Worm (Caenorhabditis elegans) whole organism, mixed stage, embryonic: ENCODE measurements around the gene tyr-6.

Experiments used
- bed-3 ChIP-seq: fragments of 200-800 bp; sonication (Bioruptor generic); optimal IDR thresholded peaks from 3 replicates; lab custom pipeline; 2018; ENCODE audit warnings: mild to moderate bottlenecking, missing genetic modification characterization, moderate library complexity, missing compliant biosample characterization
- blmp-1 ChIP-seq: fragments of 150-350 bp; optimal IDR thresholded peaks from 2 replicates; lab custom pipeline; 2014; ENCODE audit warnings: missing biosample characterization, missing genetic modification characterization
- ceh-43 ChIP-seq: fragments of 200-800 bp; sonication (Bioruptor generic); optimal IDR thresholded peaks from 2 replicates; lab custom pipeline; 2018; ENCODE audit warnings: mild to moderate bottlenecking, missing genetic modification characterization, moderate library complexity, missing compliant biosample characterization
- elt-3 ChIP-seq: fragments of 150-350 bp; optimal IDR thresholded peaks from 2 replicates; lab custom pipeline; 2014; ENCODE audit warnings: missing biosample characterization, missing genetic modification characterization
- hlh-1 ChIP-seq: fragments of 150-350 bp; optimal IDR thresholded peaks from 2 replicates; lab custom pipeline; 2014; ENCODE audit warnings: missing biosample characterization, missing genetic modification reagents, missing genetic modification characterization
- lin-13 ChIP-seq: fragments of 150-350 bp; optimal IDR thresholded peaks from 2 replicates; lab custom pipeline; 2014; ENCODE audit warnings: missing biosample characterization, missing genetic modification characterization
- lsy-2 ChIP-seq: fragments of 150-350 bp; optimal IDR thresholded peaks from 2 replicates; lab custom pipeline; 2014; ENCODE audit warnings: missing biosample characterization, missing genetic modification characterization
- nhr-12 ChIP-seq: fragments of 150-350 bp; optimal IDR thresholded peaks from 2 replicates; lab custom pipeline; 2014; ENCODE audit warnings: missing biosample characterization, missing genetic modification characterization
- nhr-237 ChIP-seq: fragments of 150-350 bp; optimal IDR thresholded peaks from 2 replicates; lab custom pipeline; 2014; ENCODE audit warnings: missing biosample characterization, missing genetic modification characterization
- nhr-28 ChIP-seq: fragments of 150-350 bp; optimal IDR thresholded peaks from 2 replicates; lab custom pipeline; 2014; ENCODE audit warnings: missing biosample characterization, missing genetic modification characterization
- pha-4 ChIP-seq: fragments of 150-350 bp; optimal IDR thresholded peaks from 2 replicates; lab custom pipeline; 2018; ENCODE audit warnings: missing biosample characterization, missing genetic modification reagents, missing genetic modification characterization
- sem-2 ChIP-seq: fragments of 200-800 bp; sonication (Bioruptor generic); optimal IDR thresholded peaks from 2 replicates; lab custom pipeline; 2018; ENCODE audit warnings: mild to moderate bottlenecking, missing genetic modification characterization, missing compliant biosample characterization
- unc-39 ChIP-seq: fragments of 150-350 bp; optimal IDR thresholded peaks from 2 replicates; lab custom pipeline; 2014; ENCODE audit warnings: missing biosample characterization, missing genetic modification characterization
- unc-62 ChIP-seq: fragments of 150-350 bp; optimal IDR thresholded peaks from 2 replicates; lab custom pipeline; 2014; ENCODE audit warnings: missing biosample characterization, missing genetic modification reagents, missing genetic modification characterization

- TF ChIP-seq bed-3 (GFP tag; lab: Kevin White, UChicago) (no peak), elt-3 (no peak), sem-2 (GFP tag; lab: Kevin White, UChicago) (no peak), unc-39 (tag; lab: Kevin White, UChicago) (no peak), unc-62 (GFP tag; lab: Kevin White, UChicago) (no peak), lin-13 (no peak), nhr-28 (tag; lab: Kevin White, UChicago) (no peak), lsy-2 (tag; lab: Kevin White, UChicago) (no peak), ceh-43 (GFP tag; lab: Kevin White, UChicago) (no peak), nhr-12 (tag; lab: Kevin White, UChicago) (no peak), blmp-1 (tag; lab: Kevin White, UChicago) (no peak), nhr-237 (no peak), pha-4 (tag; lab: Kevin White, UChicago) (no peak), hlh-1 (tag; lab: Kevin White, UChicago) (no peak)
These were observed 16.3 kb upstream of the tyr-6 start, which contains the start of gene acr-25 for ce11 chrIV:6464005-6464404.
